Fruit fly (Drosophila melanogaster) whole organism, embryonic: ENCODE data around the gene CG4733.
A peak's percentile ranks its signal among the peaks of the same experiment; 100 is the strongest.

Source experiments
- ATbp ChIP-seq: fragments of 200-800 bp; sonication (Bioruptor generic); optimal IDR thresholded peaks from 2 replicates; lab custom pipeline; 2017; ENCODE audit warnings: missing biosample characterization, mild to moderate bottlenecking, missing genetic modification characterization, missing genetic modification reagents
- Awh ChIP-seq: fragments of 200-800 bp; sonication (Bioruptor generic); IDR thresholded peaks from 2 replicates; pipeline ENCODE4, ENCODE4 v1.3.6; 2022; ENCODE audit warnings: missing biosample characterization, missing genetic modification characterization
- Bdp1 ChIP-seq: fragments of 200-800 bp; sonication (Bioruptor generic); optimal IDR thresholded peaks from 3 replicates; lab custom pipeline; 2016; ENCODE audit warnings: missing biosample characterization, missing genetic modification characterization
- Blimp-1 ChIP-seq: fragments of 200-800 bp; sonication (Bioruptor generic); optimal IDR thresholded peaks from 3 replicates; lab custom pipeline; 2018; ENCODE audit warnings: missing biosample characterization, missing genetic modification characterization, mild to moderate bottlenecking, moderate library complexity, missing genetic modification reagents
- CG10209 ChIP-seq: fragments of 200-800 bp; sonication (Bioruptor generic); optimal IDR thresholded peaks from 3 replicates; lab custom pipeline; 2017; ENCODE audit warnings: missing biosample characterization, mild to moderate bottlenecking, missing genetic modification characterization, missing genetic modification reagents
- CG10321 ChIP-seq: fragments of 200-800 bp; sonication (Bioruptor generic); IDR thresholded peaks from 2 replicates; pipeline ENCODE4 v1.3.6; 2022; ENCODE audit warnings: missing biosample characterization, missing genetic modification characterization
- CG10565 ChIP-seq: fragments of 200-800 bp; sonication (Bioruptor generic); optimal IDR thresholded peaks from 3 replicates; lab custom pipeline; 2016; ENCODE audit warnings: missing biosample characterization, mild to moderate bottlenecking, missing genetic modification characterization
- CG11398 ChIP-seq: fragments of 200-800 bp; sonication (Bioruptor generic); optimal IDR thresholded peaks from 2 replicates; lab custom pipeline; 2016; ENCODE audit warnings: missing biosample characterization, missing genetic modification characterization
- CG14050 ChIP-seq: fragments of 200-800 bp; sonication (Bioruptor generic); IDR thresholded peaks from 3 replicates; pipeline ENCODE4 v1.3.6; 2022; ENCODE audit warnings: missing biosample characterization, missing genetic modification characterization
- CG1602 ChIP-seq: fragments of 200-800 bp; sonication (Bioruptor generic); optimal IDR thresholded peaks from 3 replicates; lab custom pipeline; 2016; ENCODE audit warnings: missing biosample characterization, missing genetic modification characterization
- CG17568 ChIP-seq: fragments of 200-800 bp; sonication (Bioruptor generic); optimal IDR thresholded peaks from 2 replicates; lab custom pipeline; 2018; ENCODE audit warnings: missing biosample characterization, mild to moderate bottlenecking, missing genetic modification characterization, moderate library complexity
- CG17612 ChIP-seq: fragments of 200-800 bp; sonication (Bioruptor generic); IDR thresholded peaks from 2 replicates; pipeline ENCODE4 v1.3.6; 2022; ENCODE audit warnings: missing biosample characterization, missing genetic modification characterization
- CG18764 ChIP-seq: fragments of 200-800 bp; sonication (Bioruptor generic); optimal IDR thresholded peaks from 3 replicates; lab custom pipeline; 2016; ENCODE audit warnings: missing biosample characterization, missing genetic modification characterization
- CG2116 ChIP-seq: fragments of 200-800 bp; sonication (Bioruptor generic); optimal IDR thresholded peaks from 3 replicates; lab custom pipeline; 2018; ENCODE audit warnings: missing biosample characterization, mild to moderate bottlenecking, missing genetic modification characterization
- CG2120 ChIP-seq: fragments of 200-800 bp; sonication (Bioruptor generic); optimal IDR thresholded peaks from 3 replicates; lab custom pipeline; 2016; ENCODE audit warnings: missing biosample characterization, missing genetic modification characterization
- CG33213 ChIP-seq: fragments of 200-800 bp; sonication (Bioruptor generic); optimal IDR thresholded peaks from 3 replicates; lab custom pipeline; 2016; ENCODE audit warnings: missing biosample characterization, missing genetic modification characterization
- CG33557 ChIP-seq: fragments of 200-800 bp; sonication (Bioruptor generic); optimal IDR thresholded peaks from 2 replicates; lab custom pipeline; 2019; ENCODE audit warnings: missing biosample characterization, mild to moderate bottlenecking, missing genetic modification characterization, moderate library complexity
- CG3838 ChIP-seq: fragments of 200-800 bp; sonication (Bioruptor generic); optimal IDR thresholded peaks from 3 replicates; lab custom pipeline; 2016; ENCODE audit warnings: missing biosample characterization, missing genetic modification characterization
- CG4328 ChIP-seq: fragments of 200-800 bp; sonication (Bioruptor generic); optimal IDR thresholded peaks from 3 replicates; lab custom pipeline; 2017; ENCODE audit warnings: missing biosample characterization, missing genetic modification reagents, missing genetic modification characterization
- CG4360 ChIP-seq: fragments of 200-800 bp; sonication (Bioruptor generic); IDR thresholded peaks from 2 replicates; pipeline ENCODE4 v1.3.6; 2022; ENCODE audit warnings: missing biosample characterization, missing genetic modification characterization
- CG4730 ChIP-seq: fragments of 200-800 bp; sonication (Bioruptor generic); IDR thresholded peaks from 2 replicates; pipeline ENCODE4 v1.3.6; 2022; ENCODE audit warnings: missing biosample characterization, missing genetic modification characterization
- CG4854 ChIP-seq: fragments of 200-800 bp; sonication (Bioruptor generic); optimal IDR thresholded peaks from 2 replicates; lab custom pipeline; 2016; ENCODE audit warnings: missing biosample characterization, missing genetic modification characterization, inconsistent platforms
- CG5245 ChIP-seq: fragments of 200-800 bp; sonication (Bioruptor generic); optimal IDR thresholded peaks from 3 replicates; lab custom pipeline; 2016; ENCODE audit warnings: missing biosample characterization, missing genetic modification characterization
- CG6689 ChIP-seq: fragments of 200-800 bp; sonication (Bioruptor generic); IDR thresholded peaks from 2 replicates; pipeline ENCODE4 v1.3.6; 2022; ENCODE audit warnings: missing biosample characterization, missing genetic modification characterization
- CG7357 ChIP-seq: fragments of 200-800 bp; sonication (Bioruptor generic); IDR thresholded peaks from 3 replicates; pipeline ENCODE4 v1.3.6; 2022; ENCODE audit warnings: missing biosample characterization, missing genetic modification characterization
- CG7928 ChIP-seq: fragments of 200-800 bp; sonication (Bioruptor generic); optimal IDR thresholded peaks from 2 replicates; lab custom pipeline; 2017; ENCODE audit warnings: missing biosample characterization, mild to moderate bottlenecking, missing genetic modification characterization
- CG8359 ChIP-seq: fragments of 200-800 bp; sonication (Bioruptor generic); optimal IDR thresholded peaks from 2 replicates; lab custom pipeline; 2017; ENCODE audit warnings: missing biosample characterization, mild to moderate bottlenecking, missing genetic modification characterization, borderline replicate concordance
- D19B ChIP-seq: fragments of 200-800 bp; sonication (Bioruptor generic); optimal IDR thresholded peaks from 2 replicates; lab custom pipeline; 2017; ENCODE audit warnings: missing biosample characterization, mild to moderate bottlenecking, missing genetic modification characterization
- Dad ChIP-seq: fragments of 200-800 bp; sonication (Bioruptor generic); optimal IDR thresholded peaks from 3 replicates; lab custom pipeline; 2016; ENCODE audit warnings: missing biosample characterization, missing genetic modification characterization
- Dek ChIP-seq: fragments of 200-800 bp; sonication (Bioruptor generic); optimal IDR thresholded peaks from 3 replicates; lab custom pipeline; 2019; ENCODE audit warnings: missing biosample characterization, mild to moderate bottlenecking, missing genetic modification characterization, moderate library complexity
- GATAe ChIP-seq: fragments of 200-800 bp; sonication (Bioruptor generic); conservative IDR thresholded peaks from 2 replicates; pipeline ENCODE4 v1.3.6; 2022; ENCODE audit warnings: missing biosample characterization, missing genetic modification characterization
- Neu2 ChIP-seq: fragments of 200-800 bp; sonication (Bioruptor generic); optimal IDR thresholded peaks from 3 replicates; lab custom pipeline; 2016; ENCODE audit warnings: missing biosample characterization, missing genetic modification characterization, borderline replicate concordance
- Oaz ChIP-seq: fragments of 200-800 bp; sonication (Bioruptor generic); IDR thresholded peaks from 2 replicates; pipeline ENCODE4 v1.3.6; 2022; ENCODE audit warnings: missing biosample characterization, missing genetic modification characterization
- ato ChIP-seq: fragments of 200-800 bp; sonication (Bioruptor generic); IDR thresholded peaks from 2 replicates; pipeline ENCODE4 v1.3.6; 2022; ENCODE audit warnings: missing biosample characterization, missing genetic modification characterization; ENCODE audit not compliant: partially characterized antibody
- bbx ChIP-seq: fragments of 200-800 bp; sonication (Bioruptor generic); IDR thresholded peaks from 2 replicates; pipeline ENCODE4 v1.3.6; 2022; ENCODE audit warnings: missing biosample characterization, missing genetic modification characterization; ENCODE audit not compliant: partially characterized antibody
- chn ChIP-seq: fragments of 200-800 bp; sonication (Bioruptor generic); optimal IDR thresholded peaks from 2 replicates; lab custom pipeline; 2016; ENCODE audit warnings: missing biosample characterization, missing genetic modification characterization
- dpn ChIP-seq, 2 experiments: fragments of 200-800 bp; sonication (Bioruptor generic); optimal IDR thresholded peaks; 3 replicates each; lab custom pipeline; 2016; ENCODE audit warnings: missing biosample characterization in 2 of 2, missing genetic modification characterization in 2 of 2
- gcm ChIP-seq: fragments of 200-800 bp; sonication (Bioruptor generic); optimal IDR thresholded peaks from 2 replicates; lab custom pipeline; 2019; ENCODE audit warnings: missing biosample characterization, mild to moderate bottlenecking, missing genetic modification characterization, moderate library complexity
- gem ChIP-seq: fragments of 200-800 bp; sonication (Bioruptor generic); optimal IDR thresholded peaks from 2 replicates; lab custom pipeline; 2019; ENCODE audit warnings: missing biosample characterization, mild to moderate bottlenecking, missing genetic modification characterization, moderate library complexity
- gsb ChIP-seq: fragments of 200-800 bp; sonication (Bioruptor generic); IDR thresholded peaks from 2 replicates; pipeline ENCODE4 v1.3.6; 2022; ENCODE audit warnings: missing biosample characterization, missing genetic modification characterization
- h ChIP-seq: fragments of >200 bp; optimal IDR thresholded peaks from 2 replicates; lab custom pipeline; 2017
- hth ChIP-seq: fragments of >200 bp; optimal IDR thresholded peaks from 2 replicates; lab custom pipeline; 2017; ENCODE audit warnings: inconsistent platforms
- insv ChIP-seq, 2 experiments: fragments of 200-800 bp; sonication (Bioruptor generic); optimal IDR thresholded peaks; 3 replicates each; lab custom pipeline; 2016 to 2018; ENCODE audit warnings: missing biosample characterization in 2 of 2, missing genetic modification characterization in 2 of 2
- pita ChIP-seq: fragments of 200-800 bp; sonication (Bioruptor generic); optimal IDR thresholded peaks from 2 replicates; lab custom pipeline; 2017; ENCODE audit warnings: missing biosample characterization, mild to moderate bottlenecking, missing genetic modification characterization
- rib ChIP-seq: fragments of 200-800 bp; sonication (Bioruptor generic); IDR thresholded peaks from 2 replicates; pipeline ENCODE4 v1.3.6; 2022; ENCODE audit warnings: missing biosample characterization, missing genetic modification characterization
- sna ChIP-seq: fragments of 200-800 bp; sonication (Bioruptor generic); IDR thresholded peaks from 2 replicates; pipeline ENCODE4 v1.3.6; 2022; ENCODE audit warnings: missing biosample characterization, missing genetic modification characterization; ENCODE audit not compliant: partially characterized antibody
- sr ChIP-seq: fragments of 200-800 bp; sonication (Bioruptor generic); IDR thresholded peaks from 3 replicates; pipeline ENCODE4 v1.3.6; 2022; ENCODE audit warnings: missing biosample characterization, missing genetic modification characterization
- stc ChIP-seq: fragments of 200-800 bp; sonication (Bioruptor generic); IDR thresholded peaks from 2 replicates; pipeline ENCODE4 v1.3.6; 2022; ENCODE audit warnings: missing biosample characterization, missing genetic modification characterization
- sug ChIP-seq: fragments of 200-800 bp; optimal IDR thresholded peaks from 2 replicates; lab custom pipeline; 2019; ENCODE audit warnings: missing biosample characterization, mild to moderate bottlenecking, missing genetic modification characterization, moderate library complexity
- vfl ChIP-seq: fragments of 200-800 bp; sonication (Bioruptor generic); optimal IDR thresholded peaks from 2 replicates; lab custom pipeline; 2016; ENCODE audit warnings: missing biosample characterization, missing genetic modification characterization
- zen ChIP-seq: fragments of 200-800 bp; sonication (Bioruptor generic); optimal IDR thresholded peaks from 3 replicates; lab custom pipeline; 2018; ENCODE audit warnings: missing biosample characterization, mild to moderate bottlenecking, missing genetic modification characterization, moderate library complexity

The CG4733 gene

DNA sequence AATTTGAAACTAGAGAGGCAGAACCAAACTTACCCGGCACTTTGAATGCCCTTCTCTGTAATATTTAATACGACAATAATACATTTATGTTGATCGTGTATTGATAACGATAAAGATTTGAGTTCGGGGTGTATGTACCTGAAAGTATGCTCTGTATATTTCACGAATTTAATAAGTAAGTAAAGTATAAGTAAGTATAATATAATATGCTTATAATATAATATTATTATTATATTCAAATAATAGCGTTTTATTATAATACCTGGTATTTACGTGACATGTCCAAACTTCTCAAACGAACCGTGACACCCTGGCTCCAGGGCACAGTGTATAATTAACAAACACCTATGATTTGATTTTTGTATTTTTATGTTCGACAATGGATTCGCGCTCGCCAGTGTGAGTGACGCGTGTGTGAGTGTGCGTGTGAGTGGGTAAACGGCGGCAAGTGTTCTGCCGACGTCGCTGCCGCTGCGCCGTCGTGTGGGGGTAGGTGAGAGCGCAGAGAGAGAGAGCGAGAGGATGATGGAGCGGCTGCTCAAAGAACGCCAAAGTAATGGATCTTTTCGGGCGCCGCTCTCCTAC lies 794 bp upstream of the CG4733 start (continued):
- TF ChIP-seq rib (GFP tag; lab: Robert Waterston, UW): no peak
- TF ChIP-seq CG10209 (GFP tag; lab: Kevin White, UChicago): peak; percentile 80
- peak; percentile 88 for TF ChIP-seq sr (GFP tag; lab: Robert Waterston, UW)
- TF ChIP-seq CG4854: no peak
- peak; percentile 6 for TF ChIP-seq CG4328 (GFP tag; lab: Kevin White, UChicago)
- TF ChIP-seq CG1602 (GFP tag; lab: Kevin White, UChicago): peak; percentile 28
- TF ChIP-seq chn (GFP tag; lab: Kevin White, UChicago): no peak
- TF ChIP-seq Awh (GFP tag; lab: Robert Waterston, UW): no peak
- TF ChIP-seq hth (lab: Kevin White, UChicago): no peak
- TF ChIP-seq CG33213: peak; percentile 27
- TF ChIP-seq gcm (GFP tag; lab: Kevin White, UChicago): peak; percentile 45
- no peak for TF ChIP-seq Oaz (GFP tag; lab: Robert Waterston, UW)
- peak; percentile 16 for TF ChIP-seq CG5245 (GFP tag; lab: Kevin White, UChicago)
- TF ChIP-seq CG17568 (GFP tag; lab: Kevin White, UChicago): no peak
- peak; percentile 52 for TF ChIP-seq CG18764 (GFP tag; lab: Kevin White, UChicago)
- peak; percentile 63 for TF ChIP-seq CG7357
- TF ChIP-seq vfl: no peak
- no peak for TF ChIP-seq stc (GFP tag; lab: Robert Waterston, UW)
- TF ChIP-seq CG14050 (GFP tag; lab: Robert Waterston, UW): peak; percentile 20; the same call in 1 of the 3 replicates
- TF ChIP-seq CG2116: peak; percentile 15
- no peak for TF ChIP-seq Dad (GFP tag; lab: Kevin White, UChicago)
- TF ChIP-seq CG17612 (GFP tag; lab: Robert Waterston, UW): no peak
- peak; percentile 30 to 40 for TF ChIP-seq dpn (GFP tag; optimal IDR thresholded peaks at IDR 0.05; lab: Kevin White, UChicago)
- 0 out of 2 replicates have a peak, but pooled peaks have one; percentile 54 for TF ChIP-seq CG6689
- no peak for TF ChIP-seq CG10321 (GFP tag; lab: Robert Waterston, UW)
- TF ChIP-seq CG10565 (GFP tag; lab: Kevin White, UChicago): no peak
- TF ChIP-seq GATAe (GFP tag; lab: Robert Waterston, UW): no peak
- no peak for TF ChIP-seq ato (GFP tag; lab: Robert Waterston, UW)
- TF ChIP-seq zen (tag; lab: Kevin White, UChicago): peak; percentile 40
- no peak for TF ChIP-seq sna (GFP tag; lab: Robert Waterston, UW)
- TF ChIP-seq insv (GFP tag; optimal IDR thresholded peaks at IDR 0.05; lab: Kevin White, UChicago): no peak
- TF ChIP-seq Neu2: no peak
- TF ChIP-seq ATbp (GFP tag; lab: Kevin White, UChicago): peak; percentile 52
- 0 out of 2 replicates have a peak, but pooled peaks have one; percentile 43 for TF ChIP-seq gsb
- peak; percentile 60 for TF ChIP-seq sug (tag; lab: Kevin White, UChicago)
- no peak for TF ChIP-seq CG4360 (GFP tag; lab: Robert Waterston, UW)
- TF ChIP-seq D19B (GFP tag; lab: Kevin White, UChicago): peak; percentile 82
- TF ChIP-seq CG4730 (GFP tag; lab: Robert Waterston, UW): peak; percentile 54; the same call in 1 of the 2 replicates
- no peak for TF ChIP-seq CG3838
- no peak for TF ChIP-seq bbx (GFP tag; lab: Robert Waterston, UW)
- TF ChIP-seq Bdp1 (GFP tag; lab: Kevin White, UChicago): no peak
- TF ChIP-seq Dek (tag; lab: Kevin White, UChicago): peak; percentile 78
- TF ChIP-seq CG33557 (GFP tag; lab: Kevin White, UChicago): no peak
- TF ChIP-seq pita (GFP tag; lab: Kevin White, UChicago): no peak
- peak; percentile 76 for TF ChIP-seq Blimp-1 (GFP tag; lab: Kevin White, UChicago)
- peak; percentile 87 for TF ChIP-seq gem (tag; lab: Kevin White, UChicago)
- TF ChIP-seq CG7928 (GFP tag; lab: Kevin White, UChicago): peak; percentile 50
- no peak for TF ChIP-seq CG11398 (GFP tag; lab: Kevin White, UChicago)
- peak; percentile 70 for TF ChIP-seq CG2120
- TF ChIP-seq CG8359 (GFP tag; lab: Kevin White, UChicago): peak; percentile 39
- TF ChIP-seq h (lab: Kevin White, UChicago): no peak
